Worm (Caenorhabditis elegans): ENCODE results near the gene pcs-1.

The pcs-1 gene

DNA sequence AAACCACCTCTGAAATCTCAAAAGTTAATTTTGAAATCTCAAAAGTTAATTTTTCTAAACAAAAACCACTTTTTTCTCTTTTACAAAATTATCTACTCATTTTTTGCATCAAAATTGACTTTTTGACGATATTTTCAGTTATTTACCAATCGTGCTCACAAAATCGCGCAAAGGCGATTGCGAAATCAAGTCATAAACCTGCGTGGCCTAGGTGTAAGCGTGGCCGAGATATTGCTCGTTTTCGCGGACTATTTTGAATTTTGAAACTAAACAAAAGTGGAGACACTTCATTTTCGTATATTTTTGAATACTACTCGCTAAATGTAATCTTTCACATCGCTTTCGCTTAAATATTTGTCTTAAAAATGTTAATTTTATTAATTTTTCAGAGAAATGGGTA is 787 bp upstream of the pcs-1 start, which contains the start of gene smc-6 (continued):
- TF ChIP-seq nhr-111 (GFP tag; optimal IDR thresholded peaks at IDR 0.05) (no peak), dpl-1 (GFP tag; optimal IDR thresholded peaks at IDR 0.05) (peak; percentile 65), rbr-2 (tag; optimal IDR thresholded peaks at IDR 0.05) (no peak), madf-9 (GFP tag; conservative IDR thresholded peaks at IDR 0.05) (no peak), mes-2 (tag; optimal IDR thresholded peaks at IDR 0.05; ENCODE audit: poor library complexity, severe bottlenecking) (peak; percentile 83), hmg-1.1 (GFP tag; IDR thresholded peaks at IDR 0.05) (peak; percentile 40; the same call in 1 of the 2 replicates), pha-4 (GFP tag; IDR thresholded peaks at IDR 0.05) (no peak), pha-4 (tag; optimal IDR thresholded peaks at IDR 0.05) (peak; percentile 47)

DNA sequence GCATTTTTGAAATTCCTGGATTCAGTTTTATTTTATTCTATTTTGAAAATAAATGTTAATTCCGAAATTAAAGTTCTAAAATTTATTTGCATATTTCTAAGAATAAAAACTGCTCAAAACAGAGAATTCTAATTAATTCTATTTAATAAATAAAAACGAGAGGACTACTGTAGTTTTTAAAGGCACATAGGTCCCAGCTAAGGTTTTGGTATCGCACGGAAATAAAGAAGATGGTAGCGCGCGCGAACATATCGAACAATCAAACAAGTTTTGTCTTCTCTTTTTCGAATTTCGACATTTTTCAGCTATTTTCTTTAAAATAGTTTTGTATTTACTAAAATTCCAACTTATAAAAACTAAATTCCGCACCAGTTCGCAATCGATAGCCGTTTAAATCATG is 321 bp upstream of the pcs-1 start:
- TF ChIP-seq dve-1 (tag; optimal IDR thresholded peaks at IDR 0.05; ENCODE audit: insufficient read depth), result no peak
- TF ChIP-seq nhr-42 (GFP tag; IDR thresholded peaks at IDR 0.05), result no peak
- no peak for TF ChIP-seq ZK546.5 (tag; optimal IDR thresholded peaks at IDR 0.05)
- TF ChIP-seq skn-1 (tag; optimal IDR thresholded peaks at IDR 0.05), result no peak
- no peak for TF ChIP-seq attf-4 (tag; optimal IDR thresholded peaks at IDR 0.05)
- 0 out of 2 replicates have a peak, but pooled peaks have one; percentile 61 for TF ChIP-seq Y48G9A.11 (GFP tag; IDR thresholded peaks at IDR 0.05)
- no peak for TF ChIP-seq zag-1 (tag; optimal IDR thresholded peaks at IDR 0.05)
- TF ChIP-seq nhr-6 (tag; optimal IDR thresholded peaks at IDR 0.05), result no peak
- no peak for TF ChIP-seq cey-2 (tag; optimal IDR thresholded peaks at IDR 0.05; ENCODE audit: borderline replicate concordance, insufficient read depth)
- no peak for TF ChIP-seq lir-3 (tag; optimal IDR thresholded peaks at IDR 0.05)
- TF ChIP-seq spr-3 (GFP tag; optimal IDR thresholded peaks at IDR 0.05), result no peak
- peak; percentile 56 for TF ChIP-seq F49E8.2 (tag; optimal IDR thresholded peaks at IDR 0.05; ENCODE audit: borderline replicate concordance)
- TF ChIP-seq lin-38 (GFP tag; IDR thresholded peaks at IDR 0.05), result peak; percentile 69
- no peak for TF ChIP-seq egl-27 (tag; optimal IDR thresholded peaks at IDR 0.05)
- TF ChIP-seq unc-130 (GFP tag; optimal IDR thresholded peaks at IDR 0.05), result peak; percentile 72

DNA sequence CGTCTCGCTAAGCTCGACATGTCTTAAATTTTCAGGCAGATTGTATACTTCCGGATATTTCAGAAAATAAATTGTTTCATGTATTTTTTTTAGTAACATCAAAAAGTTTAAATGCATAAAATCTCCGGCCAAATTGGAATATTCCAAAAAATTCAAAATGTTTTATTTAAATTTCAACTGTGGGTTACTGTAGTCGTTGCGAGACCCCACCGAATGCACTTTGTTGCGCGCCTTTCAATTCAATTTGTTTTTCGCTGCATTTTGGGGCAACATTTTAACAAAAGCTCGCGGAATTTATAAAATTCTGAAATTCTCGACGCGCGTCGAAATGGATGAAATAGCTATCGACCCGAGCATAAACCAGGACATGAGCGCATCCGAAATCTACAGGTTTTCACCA is 4.6 kb downstream of the pcs-1 start, which contains the start of gene F54D5.2:
TSS of gene F54D5.2 (plus strand) at position 237 of the 400 bp plus-strand sequence.
- TF ChIP-seq aha-1 (tag), result peak; percentile 72
- no peak for TF ChIP-seq mxl-2 (GFP tag; conservative IDR thresholded peaks at IDR 0.05)

DNA sequence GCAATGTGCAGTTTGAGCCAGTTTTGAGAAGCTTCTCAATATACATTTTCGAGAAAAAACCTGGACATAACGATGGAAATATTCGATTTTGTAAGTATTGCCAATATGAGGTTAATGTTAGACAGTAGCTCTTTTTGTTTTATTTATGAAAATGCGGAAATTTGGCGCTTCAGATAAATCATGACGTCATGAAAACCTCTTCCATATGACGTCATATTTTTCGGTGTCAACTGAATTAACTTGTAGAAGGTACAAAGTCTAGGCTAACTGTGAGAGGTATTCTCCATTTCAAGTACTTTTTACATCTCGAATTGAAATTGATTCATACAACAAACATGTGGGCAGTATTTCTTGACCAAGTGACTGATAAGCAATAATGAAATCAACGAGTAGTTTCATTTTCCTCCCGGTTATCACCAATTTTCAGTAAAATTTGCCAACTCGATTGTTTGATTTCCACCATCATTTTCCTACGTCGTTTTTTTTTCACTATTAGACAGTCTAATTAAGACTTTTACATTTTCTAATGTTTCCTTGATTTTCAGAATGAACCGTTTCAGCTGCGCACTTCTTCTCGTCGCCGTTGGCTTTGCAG is 6.2 kb downstream of the pcs-1 start, which contains the start of gene F54D5.3:
TSS of gene F54D5.3 (plus strand) at position 546 of the 595 bp plus-strand sequence.
- no peak for TF ChIP-seq zip-2 (tag; optimal IDR thresholded peaks at IDR 0.05)
- no peak for TF ChIP-seq lir-3 (tag; optimal IDR thresholded peaks at IDR 0.05)
- no peak for TF ChIP-seq F10B5.3 (tag; optimal IDR thresholded peaks at IDR 0.05)
- TF ChIP-seq nhr-111 (GFP tag; optimal IDR thresholded peaks at IDR 0.05), result no peak
- TF ChIP-seq aha-1 (tag), result no peak
- TF ChIP-seq hif-1 (tag; optimal IDR thresholded peaks at IDR 0.05), result no peak
- no peak for TF ChIP-seq lin-29 (GFP tag; IDR thresholded peaks at IDR 0.05)
- no peak for TF ChIP-seq madf-5 (GFP tag; IDR thresholded peaks at IDR 0.05)
- no peak for TF ChIP-seq lin-15B (tag; optimal IDR thresholded peaks at IDR 0.05)
- peak; percentile 47 for TF ChIP-seq hlh-11 (tag; optimal IDR thresholded peaks at IDR 0.05)
- no peak for TF ChIP-seq saeg-2 (GFP tag; IDR thresholded peaks at IDR 0.05)
- no peak for TF ChIP-seq ceh-20 (GFP tag; IDR thresholded peaks at IDR 0.05)
- TF ChIP-seq daf-19 (GFP tag; conservative IDR thresholded peaks at IDR 0.05), result no peak
- no peak for TF ChIP-seq daf-8 (GFP tag; IDR thresholded peaks at IDR 0.05)
- TF ChIP-seq rbr-2 (tag; optimal IDR thresholded peaks at IDR 0.05), result no peak
- TF ChIP-seq dmd-8 (GFP tag; IDR thresholded peaks at IDR 0.05), result no peak
- TF ChIP-seq ceh-44 (GFP tag; IDR thresholded peaks at IDR 0.05), result no peak
- TF ChIP-seq dmd-6 (GFP tag; IDR thresholded peaks at IDR 0.05), result peak; percentile 28; the same call in 1 of the 2 replicates
- TF ChIP-seq pqm-1 (tag; optimal IDR thresholded peaks at IDR 0.05), result peak; percentile 91
- peak; percentile 31 for TF ChIP-seq dve-1 (tag; optimal IDR thresholded peaks at IDR 0.05; ENCODE audit: insufficient read depth)
- no peak for TF ChIP-seq lsy-2 (tag; optimal IDR thresholded peaks at IDR 0.05)
- TF ChIP-seq daf-16 (GFP tag; optimal IDR thresholded peaks at IDR 0.05), result no peak
- peak; percentile 33 for TF ChIP-seq daf-16 (tag; optimal IDR thresholded peaks at IDR 0.05)
- TF ChIP-seq tag-97 (GFP tag; IDR thresholded peaks at IDR 0.05), result no peak
- no peak for TF ChIP-seq ceh-28 (tag; optimal IDR thresholded peaks at IDR 0.05)
- TF ChIP-seq ztf-11 (tag; optimal IDR thresholded peaks at IDR 0.05), result no peak
